Fruit fly (Drosophila melanogaster): ENCODE measurements around the gene Pomp.
A peak's percentile ranks its signal among the peaks of the same experiment; 100 is the strongest.

The Pomp gene

dm6 chr2L:20787271-20787791, at the start of gene Pomp:
Pomp (plus strand) TSS chr2L:20787656.
- TF ChIP-seq CG8478 (optimal IDR thresholded peaks at IDR 0.05) (no peak), CTCF (optimal IDR thresholded peaks at IDR 0.05) (peak; percentile 77 to 78)

DNA sequence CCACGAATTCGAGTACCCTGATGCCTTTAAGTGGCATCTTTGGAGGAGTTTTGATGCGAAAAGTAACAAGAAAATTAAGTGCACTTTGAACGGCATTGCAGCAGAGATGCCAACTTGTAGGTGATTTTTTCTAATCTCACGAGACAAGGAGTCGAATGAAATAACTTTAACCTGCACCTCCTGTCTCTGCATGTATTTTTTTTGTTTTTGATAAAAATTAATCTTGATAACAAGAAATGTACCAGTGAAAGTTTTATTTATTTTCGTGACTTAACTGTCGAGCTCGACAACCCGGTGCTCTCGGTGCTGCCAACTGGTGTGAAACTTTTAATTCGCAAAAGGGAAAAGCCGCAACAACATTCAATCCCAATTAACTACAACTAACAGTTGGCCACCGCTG, 35.3 kb upstream of the Pomp start, which contains the start of the genes Amacr and Ns4:
Amacr (minus strand) TSS at position 182 of the 400 bp plus-strand sequence.
Ns4 (plus strand) TSS at position 317 of the 400 bp plus-strand sequence.
- no peak for TF ChIP-seq CG8478 (optimal IDR thresholded peaks at IDR 0.05)
- no peak for TF ChIP-seq CTCF (optimal IDR thresholded peaks at IDR 0.05)

- TF ChIP-seq CG8478 (optimal IDR thresholded peaks at IDR 0.05) = no peak
- peak in 1 of 2 experiments; percentile 35 for TF ChIP-seq CTCF (optimal IDR thresholded peaks at IDR 0.05)
These were observed 29.7 kb upstream of the Pomp start, which contains the start of the genes Rhau and dia for dm6 chr2L:20757808-20758187. Rhau (minus strand) TSS chr2L:20757985. dia (plus strand) TSS chr2L:20758144.

- TF ChIP-seq CTCF (optimal IDR thresholded peaks at IDR 0.05) = no peak
- TF ChIP-seq CG8478 (optimal IDR thresholded peaks at IDR 0.05) = no peak
These were observed 29.1 kb upstream of the Pomp start for dm6 chr2L:20758188-20758846.

DNA sequence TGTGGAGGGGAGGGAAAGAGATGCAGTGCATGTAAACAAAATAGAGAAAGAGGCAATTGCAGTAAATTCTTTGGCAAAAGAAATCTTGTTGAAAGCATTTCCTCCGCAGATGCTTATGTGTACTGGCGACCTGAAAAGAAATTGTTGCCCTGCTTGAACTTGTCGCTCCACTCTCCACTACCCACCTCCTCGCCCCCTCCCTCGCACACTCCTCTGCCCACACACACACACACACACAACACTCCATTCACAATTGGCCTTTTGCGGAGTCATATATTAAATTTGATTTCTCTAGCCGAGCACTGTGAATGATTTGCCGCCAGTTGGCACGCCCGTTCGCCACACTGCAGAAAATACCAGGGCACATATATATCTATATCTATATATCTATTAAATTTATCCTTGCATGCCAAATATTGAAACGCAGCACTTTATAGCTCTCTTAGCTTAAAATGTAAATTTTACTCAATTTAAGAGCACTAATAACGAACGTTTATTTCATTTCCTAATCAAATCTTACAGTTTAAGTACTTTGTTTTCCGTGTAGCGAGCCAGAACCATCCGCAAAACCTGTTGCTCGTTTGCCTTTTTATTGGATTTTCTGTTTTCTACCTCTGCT, 28.5 kb upstream of the Pomp start:
- no peak for TF ChIP-seq CTCF (optimal IDR thresholded peaks at IDR 0.05)

DNA sequence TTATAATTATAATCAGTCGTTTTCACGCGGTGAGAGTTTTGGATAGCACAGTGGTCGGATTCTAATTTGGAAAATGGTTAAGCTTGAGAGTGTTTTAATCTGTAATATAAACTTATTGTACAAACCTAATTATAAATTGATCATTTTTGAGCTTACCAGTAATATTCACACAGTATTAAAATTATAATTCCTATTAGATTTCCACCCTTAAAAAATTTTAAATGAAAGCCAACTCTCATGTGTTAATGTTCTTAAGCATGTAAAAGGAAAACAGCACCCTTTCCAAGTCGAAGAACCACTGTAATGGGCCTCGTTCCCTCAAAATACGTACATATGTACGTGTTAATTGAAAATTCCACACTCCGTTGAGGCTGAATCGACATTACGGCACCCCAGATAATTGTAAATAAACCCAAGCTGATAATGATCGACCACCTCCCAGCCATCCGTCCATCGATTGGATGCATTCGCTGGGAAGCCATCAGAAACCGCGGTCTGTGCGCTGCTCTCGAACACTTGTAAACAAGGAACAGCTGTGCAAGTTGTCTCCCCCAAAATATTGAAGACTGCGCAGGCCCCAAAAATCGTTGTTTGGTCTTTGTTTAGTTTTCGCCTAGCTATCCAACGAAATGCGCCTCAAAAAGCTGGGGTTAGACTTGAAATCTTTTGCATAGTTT, 27.5 kb upstream of the Pomp start:
- TF ChIP-seq CG8478 (optimal IDR thresholded peaks at IDR 0.05) = no peak

DNA sequence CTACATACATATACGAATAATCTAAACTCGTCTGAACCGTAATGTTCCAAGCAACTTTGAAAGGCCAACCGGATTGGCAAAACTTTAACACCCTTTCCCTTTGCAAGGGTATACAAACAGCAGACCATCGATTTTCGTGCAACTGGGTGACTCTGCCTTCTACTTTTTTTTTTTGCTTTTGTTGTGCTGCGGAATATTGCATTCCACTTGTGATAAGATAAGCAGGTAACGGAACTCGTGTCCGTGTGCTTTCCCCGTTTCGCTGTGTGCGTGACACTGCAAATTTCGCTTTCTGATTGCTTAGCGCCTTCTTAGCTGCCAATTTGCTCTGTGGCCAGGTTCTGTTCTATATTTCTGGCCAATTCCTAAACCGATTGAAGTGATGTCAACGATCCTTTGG, 26.5 kb upstream of the Pomp start:
- TF ChIP-seq CG8478 (optimal IDR thresholded peaks at IDR 0.05) = no peak
- TF ChIP-seq CTCF (optimal IDR thresholded peaks at IDR 0.05) = no peak

- no peak for TF ChIP-seq CG8478 (optimal IDR thresholded peaks at IDR 0.05)
- TF ChIP-seq CTCF (optimal IDR thresholded peaks at IDR 0.05) = no peak
These were observed 25.4 kb upstream of the Pomp start for dm6 chr2L:20761951-20762538.

- no peak for TF ChIP-seq CTCF (optimal IDR thresholded peaks at IDR 0.05)
- TF ChIP-seq CG8478 (optimal IDR thresholded peaks at IDR 0.05) = no peak
These were observed 22.8 kb upstream of the Pomp start for dm6 chr2L:20764663-20765062.

DNA sequence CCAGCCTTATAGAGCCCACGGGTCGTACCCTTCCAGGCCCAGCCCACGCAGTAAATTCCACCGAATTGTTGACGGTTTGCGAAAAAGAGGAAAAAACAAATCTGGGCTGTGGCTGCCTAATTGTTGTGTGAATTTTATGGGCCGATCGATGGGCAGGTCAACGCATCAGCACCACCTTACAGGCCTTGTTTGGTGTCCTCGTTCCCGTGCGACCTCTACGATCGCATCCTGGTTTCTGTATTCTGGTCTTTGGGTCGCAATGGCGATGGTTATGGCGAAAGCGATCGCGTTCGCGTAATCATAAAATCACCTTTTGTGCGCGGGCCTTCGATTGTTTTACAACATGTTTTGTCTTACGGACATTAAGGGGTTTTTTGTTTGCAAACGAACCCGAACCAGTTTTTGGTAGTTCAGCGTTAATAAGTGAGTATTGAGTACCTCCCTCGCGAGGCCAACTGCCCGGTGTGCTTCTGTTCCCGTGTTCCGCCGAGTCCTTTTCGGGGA, 18.8 kb upstream of the Pomp start:
- no peak for TF ChIP-seq CTCF (optimal IDR thresholded peaks at IDR 0.05)
- TF ChIP-seq CG8478 (optimal IDR thresholded peaks at IDR 0.05) = no peak

dm6 chr2L:20770242-20770769, 17.1 kb upstream of the Pomp start, which contains the start of gene cad:
cad (plus strand) TSS chr2L:20770731.
- no peak for TF ChIP-seq CG8478 (optimal IDR thresholded peaks at IDR 0.05)
- TF ChIP-seq CTCF (optimal IDR thresholded peaks at IDR 0.05) = peak; percentile 52 to 64

- no peak for TF ChIP-seq CTCF (optimal IDR thresholded peaks at IDR 0.05)
- TF ChIP-seq CG8478 (optimal IDR thresholded peaks at IDR 0.05) = no peak
These were observed 13.9 kb upstream of the Pomp start for dm6 chr2L:20773453-20774054.

- TF ChIP-seq CTCF (optimal IDR thresholded peaks at IDR 0.05) (no peak), CG8478 (optimal IDR thresholded peaks at IDR 0.05) (no peak)
These were observed 13.0 kb upstream of the Pomp start for dm6 chr2L:20774464-20774863.

DNA sequence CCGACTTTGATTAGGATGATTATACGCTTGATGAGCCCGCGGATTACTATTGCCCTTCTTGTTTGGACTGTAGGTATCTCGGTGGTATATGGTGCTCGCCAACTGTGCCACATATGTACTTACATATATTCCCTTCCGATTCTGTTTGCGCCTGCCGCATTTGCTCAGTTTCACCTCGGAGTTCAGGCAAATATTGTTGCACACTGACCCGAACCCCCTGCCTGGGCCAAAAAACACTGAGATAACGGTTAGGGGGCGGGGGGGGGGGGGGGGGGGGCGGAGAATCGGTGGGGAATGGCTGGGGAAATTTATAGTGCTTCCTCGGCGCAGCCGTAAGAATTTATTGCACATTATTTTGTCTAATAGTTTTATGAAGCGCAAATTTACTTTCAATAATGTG, 11.5 kb upstream of the Pomp start:
- TF ChIP-seq CTCF (optimal IDR thresholded peaks at IDR 0.05) (no peak), CG8478 (optimal IDR thresholded peaks at IDR 0.05) (no peak)

Data from S2 (cell line).